Fruit fly (Drosophila melanogaster): ENCODE data around the gene pum.
A peak's percentile ranks its signal among the peaks of the same experiment; 100 is the strongest.

pum gene

dm6 chr3R:9229996-9230601 is 7.4 kb downstream of the pum start (continued):
- no peak for TF ChIP-seq sug (tag; optimal IDR thresholded peaks at IDR 0.05)
- no peak for TF ChIP-seq CG9932 (GFP tag; IDR thresholded peaks at IDR 0.05)
- no peak for TF ChIP-seq gro (GFP tag; optimal IDR thresholded peaks at IDR 0.05)
- TF ChIP-seq prd (optimal IDR thresholded peaks at IDR 0.05) = no peak
- TF ChIP-seq prd (GFP tag; IDR thresholded peaks at IDR 0.05) = no peak
- peak in 1 of 2 experiments; percentile 18 for TF ChIP-seq Hr51 (GFP tag; optimal IDR thresholded peaks at IDR 0.05)
- TF ChIP-seq CG13287 (GFP tag; IDR thresholded peaks at IDR 0.05; ENCODE audit: partially characterized antibody) = no peak
- peak; percentile 37 for TF ChIP-seq dmrt11E (tag; optimal IDR thresholded peaks at IDR 0.05)
- TF ChIP-seq CG17568 (GFP tag; optimal IDR thresholded peaks at IDR 0.05) = peak; percentile 24
- peak; percentile 37 for TF ChIP-seq unpg (GFP tag; optimal IDR thresholded peaks at IDR 0.05)
- TF ChIP-seq gsb (GFP tag; IDR thresholded peaks at IDR 0.05) = no peak
- TF ChIP-seq CG32772 (GFP tag; IDR thresholded peaks at IDR 0.05) = no peak
- peak; percentile 20 for TF ChIP-seq CG3407 (GFP tag; optimal IDR thresholded peaks at IDR 0.05)
- TF ChIP-seq pum (GFP tag; optimal IDR thresholded peaks at IDR 0.05) = peak; percentile 2
- peak in 1 of 2 experiments; percentile 10 for TF ChIP-seq eve (GFP tag; optimal IDR thresholded peaks at IDR 0.05)
- TF ChIP-seq CG13894 (tag; optimal IDR thresholded peaks at IDR 0.05) = no peak
- TF ChIP-seq Poxn (GFP tag; IDR thresholded peaks at IDR 0.05) = no peak
- peak; percentile 55 for TF ChIP-seq gcm (GFP tag; optimal IDR thresholded peaks at IDR 0.05)
- TF ChIP-seq Ada2b (GFP tag; IDR thresholded peaks at IDR 0.05) = 0 out of 2 replicates have a peak, but pooled peaks have one; percentile 22
- peak; percentile 24 for TF ChIP-seq CG17359 (tag; optimal IDR thresholded peaks at IDR 0.05)
- no peak for TF ChIP-seq CG3838 (GFP tag; optimal IDR thresholded peaks at IDR 0.05)
- TF ChIP-seq sim (GFP tag; IDR thresholded peaks at IDR 0.05) = no peak
- TF ChIP-seq phol (tag; optimal IDR thresholded peaks at IDR 0.05) = peak; percentile 22
- TF ChIP-seq Vsx1 (GFP tag; optimal IDR thresholded peaks at IDR 0.05) = peak; percentile 19
- peak; percentile 37 for TF ChIP-seq Drgx (GFP tag; IDR thresholded peaks at IDR 0.05)
- no peak for TF ChIP-seq CG10565 (GFP tag; optimal IDR thresholded peaks at IDR 0.05)
- peak; percentile 2 for TF ChIP-seq CG4424 (GFP tag; optimal IDR thresholded peaks at IDR 0.05)
- no peak for TF ChIP-seq GATAe (GFP tag; conservative IDR thresholded peaks at IDR 0.05)
- no peak for TF ChIP-seq CG1792 (GFP tag; optimal IDR thresholded peaks at IDR 0.05)
- no peak for TF ChIP-seq hth (optimal IDR thresholded peaks at IDR 0.05)
- no peak for TF ChIP-seq CG7372 (GFP tag; IDR thresholded peaks at IDR 0.05)
- TF ChIP-seq nom (GFP tag; optimal IDR thresholded peaks at IDR 0.05) = no peak
- no peak for TF ChIP-seq CG2116 (GFP tag; optimal IDR thresholded peaks at IDR 0.05)
- TF ChIP-seq CG17802 (tag; optimal IDR thresholded peaks at IDR 0.05) = no peak
- TF ChIP-seq B-H2 (GFP tag; optimal IDR thresholded peaks at IDR 0.05) = no peak
- TF ChIP-seq kah (GFP tag; optimal IDR thresholded peaks at IDR 0.05) = no peak
- peak; percentile 19 for TF ChIP-seq CG12219 (GFP tag; optimal IDR thresholded peaks at IDR 0.05)
- no peak for TF ChIP-seq CG3847 (GFP tag; IDR thresholded peaks at IDR 0.05)
- peak; percentile 20 for TF ChIP-seq CG8924 (tag; optimal IDR thresholded peaks at IDR 0.05)
- peak; percentile 65 for TF ChIP-seq row (GFP tag; IDR thresholded peaks at IDR 0.05)
- no peak for TF ChIP-seq twi (tag; optimal IDR thresholded peaks at IDR 0.05)
- TF ChIP-seq Xrp1 (GFP tag; IDR thresholded peaks at IDR 0.05) = peak; percentile 54
- peak; percentile 3 for TF ChIP-seq Six4 (GFP tag; optimal IDR thresholded peaks at IDR 0.05)
- peak; percentile 28 for TF ChIP-seq CG18262 (tag; optimal IDR thresholded peaks at IDR 0.05)
- TF ChIP-seq salm (tag; optimal IDR thresholded peaks at IDR 0.05) = no peak
- no peak for TF ChIP-seq CG4730 (GFP tag; IDR thresholded peaks at IDR 0.05)
- peak; percentile 11 for TF ChIP-seq CG3281 (GFP tag; optimal IDR thresholded peaks at IDR 0.05)
- TF ChIP-seq CHES-1-like (GFP tag; optimal IDR thresholded peaks at IDR 0.05) = no peak
- TF ChIP-seq disco-r (GFP tag; optimal IDR thresholded peaks at IDR 0.05) = no peak
- no peak for TF ChIP-seq Camta (GFP tag; optimal IDR thresholded peaks at IDR 0.05)
- TF ChIP-seq CG13424 (tag; optimal IDR thresholded peaks at IDR 0.05) = no peak
